Worm (Caenorhabditis elegans): ENCODE measurements around the gene ZK105.5.

Gene ZK105.5

ce11 chrV:7734909-7735308 is 17.4 kb upstream of the ZK105.5 start, which contains the start of gene clic-1 (continued):
- no peak for TF ChIP-seq nhr-84 (tag; optimal IDR thresholded peaks at IDR 0.05)
- TF ChIP-seq nhr-19 (GFP tag; conservative IDR thresholded peaks at IDR 0.05), result peak; percentile 42
- TF ChIP-seq C16A3.4 (tag; optimal IDR thresholded peaks at IDR 0.05), result peak; percentile 64
- no peak for TF ChIP-seq alr-1 (tag; optimal IDR thresholded peaks at IDR 0.05; ENCODE audit: borderline replicate concordance)
- peak; percentile 43 for TF ChIP-seq lin-15B (tag; optimal IDR thresholded peaks at IDR 0.05)
- peak; percentile 63 for TF ChIP-seq rnt-1 (tag; optimal IDR thresholded peaks at IDR 0.05)
- TF ChIP-seq lir-3 (tag; optimal IDR thresholded peaks at IDR 0.05; ENCODE audit: poor library complexity), result peak; percentile 18
- peak in 1 of 2 experiments; percentile 67 for TF ChIP-seq mdl-1 (tag; optimal IDR thresholded peaks at IDR 0.05)

- TF ChIP-seq ama-1 (optimal IDR thresholded peaks at IDR 0.05) (peak; percentile 52), zag-1 (tag; optimal IDR thresholded peaks at IDR 0.05) (no peak)
These were observed 15.8 kb upstream of the ZK105.5 start for ce11 chrV:7733240-7733765.

ce11 chrV:7730488-7730887 is 13.0 kb upstream of the ZK105.5 start:
- TF ChIP-seq lin-14 (GFP tag; optimal IDR thresholded peaks at IDR 0.05) (peak; percentile 49), nhr-28 (tag; optimal IDR thresholded peaks at IDR 0.05) (no peak), isw-1 (GFP tag; IDR thresholded peaks at IDR 0.05) (no peak), fos-1 (tag; optimal IDR thresholded peaks at IDR 0.05) (peak; percentile 50), nhr-85 (tag) (peak; percentile 69), nhr-84 (tag; optimal IDR thresholded peaks at IDR 0.05) (no peak), efl-1 (optimal IDR thresholded peaks at IDR 0.05) (peak; percentile 38 to 52), efl-1 (GFP tag; optimal IDR thresholded peaks at IDR 0.05 in 1 of 2) (peak; percentile 47 to 93), lin-15B (tag; optimal IDR thresholded peaks at IDR 0.05) (no peak), tbx-2 (tag; optimal IDR thresholded peaks at IDR 0.05) (peak; percentile 32), lin-39 (tag; optimal IDR thresholded peaks at IDR 0.05) (no peak), ceh-88 (GFP tag; IDR thresholded peaks at IDR 0.05) (peak; percentile 38; the same call in 1 of the 2 replicates), nhr-12 (tag; optimal IDR thresholded peaks at IDR 0.05) (no peak), lin-13 (GFP tag; optimal IDR thresholded peaks at IDR 0.05) (peak; percentile 42), hpl-2 (GFP tag; optimal IDR thresholded peaks at IDR 0.05) (peak; percentile 55), Y116A8C.19 (tag; optimal IDR thresholded peaks at IDR 0.05; ENCODE audit: borderline replicate concordance) (no peak), zip-4 (GFP tag; optimal IDR thresholded peaks at IDR 0.05) (no peak), xbp-1 (tag; optimal IDR thresholded peaks at IDR 0.05) (peak; percentile 32), tlp-1 (tag; optimal IDR thresholded peaks at IDR 0.05) (no peak), ets-5 (GFP tag; IDR thresholded peaks at IDR 0.05) (no peak), efl-3 (GFP tag; optimal IDR thresholded peaks at IDR 0.05) (no peak), pag-3 (tag; optimal IDR thresholded peaks at IDR 0.05; ENCODE audit: borderline replicate concordance, insufficient read depth) (no peak), elt-2 (tag; optimal IDR thresholded peaks at IDR 0.05) (no peak), aha-1 (tag; optimal IDR thresholded peaks at IDR 0.05) (no peak), ceh-82 (tag; optimal IDR thresholded peaks at IDR 0.05) (peak in 2 of 3 experiments; percentile 28 to 30), pqm-1 (tag; optimal IDR thresholded peaks at IDR 0.05) (no peak), skn-1 (tag; optimal IDR thresholded peaks at IDR 0.05) (no peak), egl-13 (tag; optimal IDR thresholded peaks at IDR 0.05) (no peak), mef-2 (tag; optimal IDR thresholded peaks at IDR 0.05) (no peak), hlh-4 (tag; optimal IDR thresholded peaks at IDR 0.05) (no peak), unc-86 (tag; optimal IDR thresholded peaks at IDR 0.05) (peak; percentile 21), fkh-10 (GFP tag; optimal IDR thresholded peaks at IDR 0.05) (no peak), ama-1 (optimal IDR thresholded peaks at IDR 0.05) (peak; percentile 62), ces-1 (GFP tag; optimal IDR thresholded peaks at IDR 0.05) (no peak), snu-23 (GFP tag; optimal IDR thresholded peaks at IDR 0.05) (peak; percentile 79), fkh-4 (tag; optimal IDR thresholded peaks at IDR 0.05; ENCODE audit: borderline replicate concordance) (no peak), egl-27 (tag; optimal IDR thresholded peaks at IDR 0.05) (no peak), unc-130 (tag; optimal IDR thresholded peaks at IDR 0.05) (peak; percentile 13), unc-62 (GFP tag; optimal IDR thresholded peaks at IDR 0.05) (no peak), swsn-7 (tag; optimal IDR thresholded peaks at IDR 0.05) (peak; percentile 56), C34B4.2 (tag; optimal IDR thresholded peaks at IDR 0.05) (no peak), F16B12.6 (tag; optimal IDR thresholded peaks at IDR 0.05) (no peak), lsy-2 (tag; optimal IDR thresholded peaks at IDR 0.05) (peak; percentile 26 to 66)
